Worm (Caenorhabditis elegans) whole organism, L1 larva: ENCODE data around the gene glb-9.
A peak's percentile ranks its signal among the peaks of the same experiment; 100 is the strongest.

Experiments
- C16A3.4 ChIP-seq: fragments of 150-350 bp; optimal IDR thresholded peaks from 2 replicates; lab custom pipeline; 2014; ENCODE audit warnings: missing biosample characterization, missing genetic modification characterization
- C34B4.2 ChIP-seq: sonication (generic microtip); optimal IDR thresholded peaks from 2 replicates; lab custom pipeline; 2017; ENCODE audit warnings: mild to moderate bottlenecking, missing genetic modification characterization, missing compliant biosample characterization
- Y116A8C.19 ChIP-seq: sonication (generic microtip); optimal IDR thresholded peaks from 2 replicates; lab custom pipeline; 2016; ENCODE audit warnings: missing compliant biosample characterization, missing genetic modification characterization, borderline replicate concordance
- alr-1 ChIP-seq: fragments of 200-800 bp; sonication (Bioruptor generic); optimal IDR thresholded peaks from 2 replicates; lab custom pipeline; 2018; ENCODE audit warnings: borderline replicate concordance, mild to moderate bottlenecking, missing genetic modification characterization, missing compliant biosample characterization
- aly-2 ChIP-seq: fragments of 150-350 bp; optimal IDR thresholded peaks from 2 replicates; lab custom pipeline; 2014; ENCODE audit warnings: missing biosample characterization, missing genetic modification characterization
- blmp-1 ChIP-seq: fragments of 150-350 bp; optimal IDR thresholded peaks from 2 replicates; lab custom pipeline; 2014; ENCODE audit warnings: missing biosample characterization, missing genetic modification characterization
- ceh-82 ChIP-seq, 3 experiments: fragments of 150-350 bp in 1 of 3; sonication (generic microtip) in 2 of 3; optimal IDR thresholded peaks; 2 replicates each; lab custom pipeline; 2014 to 2017; ENCODE audit warnings: missing biosample characterization in 3 of 3, missing genetic modification characterization in 3 of 3
- ceh-88 ChIP-seq: fragments of 200-800 bp; sonication (Bioruptor generic); IDR thresholded peaks from 2 replicates; pipeline ENCODE4 v1.3.6; 2022; ENCODE audit warnings: missing genetic modification characterization, missing compliant biosample characterization
- ces-1 ChIP-seq: fragments of 150-350 bp; optimal IDR thresholded peaks from 2 replicates; lab custom pipeline; 2014; ENCODE audit warnings: missing biosample characterization, missing genetic modification reagents, missing genetic modification characterization
- efl-1 ChIP-seq, 4 experiments: fragments of 150-350 bp; optimal IDR thresholded peaks in 3 of 4; peaks in 1 of 4; 1 replicate in 1 of 4; 2 replicates in 3 of 4; lab custom pipeline; 2014; ENCODE audit warnings: missing biosample characterization in 2 of 4, missing genetic modification characterization in 2 of 4, missing genetic modification reagents in 2 of 4
- efl-3 ChIP-seq: fragments of 200-800 bp; sonication (Bioruptor generic); optimal IDR thresholded peaks from 2 replicates; lab custom pipeline; 2018; ENCODE audit warnings: mild to moderate bottlenecking, missing genetic modification characterization, missing compliant biosample characterization
- egl-27 ChIP-seq, 2 experiments: fragments of 150-350 bp in 1 of 2; sonication (generic microtip); optimal IDR thresholded peaks; 3 replicates each; lab custom pipeline; 2017 to 2018; ENCODE audit warnings: missing biosample characterization in 2 of 2, missing genetic modification characterization in 2 of 2, missing genetic modification reagents in 2 of 2
- elt-3 ChIP-seq, 6 experiments: fragments of 150-350 bp in 1 of 6; sonication (generic microtip); optimal IDR thresholded peaks; 2 replicates each; lab custom pipeline; 2017 to 2018; ENCODE audit warnings: missing biosample characterization in 6 of 6, missing genetic modification characterization in 6 of 6, inconsistent platforms in 1 of 6
- fkh-10 ChIP-seq: sonication (generic microtip); optimal IDR thresholded peaks from 2 replicates; lab custom pipeline; 2017; ENCODE audit warnings: missing biosample characterization, missing genetic modification reagents, missing genetic modification characterization
- fkh-4 ChIP-seq: sonication (generic microtip); optimal IDR thresholded peaks from 2 replicates; lab custom pipeline; 2016; ENCODE audit warnings: missing compliant biosample characterization, missing genetic modification characterization, borderline replicate concordance
- fkh-8 ChIP-seq: sonication (generic microtip); optimal IDR thresholded peaks from 2 replicates; lab custom pipeline; 2016; ENCODE audit warnings: mild to moderate bottlenecking, missing genetic modification characterization, missing compliant biosample characterization
- fos-1 ChIP-seq: fragments of 150-350 bp; optimal IDR thresholded peaks from 2 replicates; lab custom pipeline; 2014; ENCODE audit warnings: missing biosample characterization, missing genetic modification characterization
- grh-1 ChIP-seq: fragments of 200-800 bp; sonication (Bioruptor generic); IDR thresholded peaks from 2 replicates; pipeline ENCODE4 v1.3.6; 2022; ENCODE audit warnings: missing genetic modification reagents, missing genetic modification characterization, missing compliant biosample characterization
- hlh-17 ChIP-seq: fragments of 200-800 bp; sonication (Bioruptor generic); optimal IDR thresholded peaks from 2 replicates; lab custom pipeline; 2018; ENCODE audit warnings: missing genetic modification characterization, mild to moderate bottlenecking, missing compliant biosample characterization, moderate library complexity, borderline replicate concordance
- lin-13 ChIP-seq: fragments of 150-350 bp; optimal IDR thresholded peaks from 2 replicates; lab custom pipeline; 2014; ENCODE audit warnings: missing biosample characterization, missing genetic modification reagents, missing genetic modification characterization
- mdl-1 ChIP-seq, 2 experiments: fragments of 150-350 bp; optimal IDR thresholded peaks; 2 replicates each; lab custom pipeline; 2014 to 2017; ENCODE audit warnings: missing biosample characterization in 2 of 2, missing genetic modification characterization in 2 of 2, inconsistent platforms in 1 of 2
- nhr-11 ChIP-seq: fragments of 150-350 bp; optimal IDR thresholded peaks from 2 replicates; lab custom pipeline; 2014; ENCODE audit warnings: missing biosample characterization, missing genetic modification characterization
- nhr-12 ChIP-seq: sonication (generic microtip); optimal IDR thresholded peaks from 2 replicates; lab custom pipeline; 2017; ENCODE audit warnings: missing biosample characterization, missing genetic modification characterization
- nhr-19 ChIP-seq: fragments of 200-800 bp; sonication (Bioruptor generic); conservative IDR thresholded peaks from 2 replicates; pipeline ENCODE4 v1.3.6; 2022; ENCODE audit warnings: missing genetic modification characterization, missing compliant biosample characterization
- nhr-20 ChIP-seq: sonication (generic microtip); optimal IDR thresholded peaks from 2 replicates; lab custom pipeline; 2016; ENCODE audit warnings: mild to moderate bottlenecking, missing genetic modification characterization, missing compliant biosample characterization
- nhr-237 ChIP-seq: fragments of 150-350 bp; optimal IDR thresholded peaks from 2 replicates; lab custom pipeline; 2014; ENCODE audit warnings: missing biosample characterization, missing genetic modification characterization
- nhr-28 ChIP-seq: fragments of 150-350 bp; optimal IDR thresholded peaks from 2 replicates; lab custom pipeline; 2014; ENCODE audit warnings: missing biosample characterization, missing genetic modification characterization
- nhr-47 ChIP-seq: sonication (generic microtip); optimal IDR thresholded peaks from 2 replicates; lab custom pipeline; 2016; ENCODE audit warnings: mild to moderate bottlenecking, missing genetic modification characterization, moderate library complexity, missing compliant biosample characterization
- nhr-77 ChIP-seq: fragments of 150-350 bp; optimal IDR thresholded peaks from 2 replicates; lab custom pipeline; 2014; ENCODE audit warnings: missing biosample characterization, missing genetic modification characterization
- nhr-85 ChIP-seq: sonication (generic microtip); peaks from one replicate; lab custom pipeline; 2016; ENCODE audit warnings: missing genetic modification characterization, inconsistent platforms, missing compliant biosample characterization
- pax-3 ChIP-seq: fragments of 200-800 bp; sonication (Bioruptor generic); optimal IDR thresholded peaks from 2 replicates; lab custom pipeline; 2018; ENCODE audit warnings: mild to moderate bottlenecking, missing genetic modification characterization, moderate library complexity, missing compliant biosample characterization
- pqm-1 ChIP-seq: sonication (generic microtip); optimal IDR thresholded peaks from 3 replicates; lab custom pipeline; 2017; ENCODE audit warnings: missing biosample characterization, missing genetic modification characterization
- snpc-4 ChIP-seq: fragments of 150-350 bp; optimal IDR thresholded peaks from 2 replicates; lab custom pipeline; 2014; ENCODE audit warnings: missing biosample characterization, missing genetic modification characterization
- sptf-1 ChIP-seq: fragments of 150-350 bp; optimal IDR thresholded peaks from 2 replicates; lab custom pipeline; 2014; ENCODE audit warnings: missing biosample characterization, missing genetic modification characterization
- tbx-2 ChIP-seq: sonication (generic microtip); optimal IDR thresholded peaks from 2 replicates; lab custom pipeline; 2016; ENCODE audit warnings: missing genetic modification characterization, missing compliant biosample characterization
- unc-86 ChIP-seq: sonication (generic microtip); optimal IDR thresholded peaks from 2 replicates; lab custom pipeline; 2016; ENCODE audit warnings: missing genetic modification characterization, missing compliant biosample characterization
- unc-98 ChIP-seq: fragments of 200-800 bp; sonication (Bioruptor generic); IDR thresholded peaks from 2 replicates; pipeline ENCODE4 v1.3.6; 2022; ENCODE audit warnings: missing genetic modification characterization, missing compliant biosample characterization
- xbp-1 ChIP-seq: sonication (generic microtip); optimal IDR thresholded peaks from 2 replicates; lab custom pipeline; 2016; ENCODE audit warnings: missing genetic modification characterization, missing compliant biosample characterization
- zag-1 ChIP-seq: fragments of 150-350 bp; optimal IDR thresholded peaks from 2 replicates; lab custom pipeline; 2014; ENCODE audit warnings: missing biosample characterization, missing genetic modification characterization
- ztf-11 ChIP-seq, 2 experiments: sonication (generic microtip); optimal IDR thresholded peaks; 2 replicates each; lab custom pipeline; 2016 to 2017; ENCODE audit warnings: missing genetic modification characterization in 2 of 2, missing biosample characterization in 1 of 2, missing compliant biosample characterization in 1 of 2

glb-9 gene

DNA sequence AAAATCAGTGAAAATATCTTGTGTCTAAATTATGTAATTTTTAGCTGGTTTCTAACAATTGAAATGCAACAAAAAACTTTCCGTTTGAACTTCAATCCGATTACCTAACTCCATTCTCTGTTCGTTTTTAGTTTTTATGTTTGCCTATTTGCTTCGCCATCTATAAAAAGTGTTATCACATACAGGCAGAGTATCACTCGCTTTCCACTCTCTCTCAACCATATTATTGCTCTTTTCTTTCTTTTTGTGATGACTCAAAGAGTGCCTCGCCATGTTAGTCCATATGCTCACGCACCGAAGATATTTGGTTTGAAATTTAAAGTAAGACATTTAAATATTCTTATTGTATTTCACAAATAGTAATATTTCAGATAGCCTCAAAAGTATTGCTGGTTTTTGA, 15.8 kb upstream of the glb-9 start, which contains the start of gene ZK1290.13:
Gene ZK1290.13 (plus strand): TSS at position 73 of the 400 bp plus-strand sequence.
- TF ChIP-seq hlh-17 (GFP tag; lab: Kevin White, UChicago) (no peak), snpc-4 (tag; lab: Kevin White, UChicago) (no peak), unc-98 (GFP tag; lab: Robert Waterston, UW) (no peak), efl-3 (GFP tag; lab: Kevin White, UChicago) (no peak), nhr-19 (GFP tag; lab: Robert Waterston, UW) (no peak), nhr-11 (no peak), nhr-28 (no peak), ceh-88 (GFP tag; lab: Robert Waterston, UW) (no peak)

DNA sequence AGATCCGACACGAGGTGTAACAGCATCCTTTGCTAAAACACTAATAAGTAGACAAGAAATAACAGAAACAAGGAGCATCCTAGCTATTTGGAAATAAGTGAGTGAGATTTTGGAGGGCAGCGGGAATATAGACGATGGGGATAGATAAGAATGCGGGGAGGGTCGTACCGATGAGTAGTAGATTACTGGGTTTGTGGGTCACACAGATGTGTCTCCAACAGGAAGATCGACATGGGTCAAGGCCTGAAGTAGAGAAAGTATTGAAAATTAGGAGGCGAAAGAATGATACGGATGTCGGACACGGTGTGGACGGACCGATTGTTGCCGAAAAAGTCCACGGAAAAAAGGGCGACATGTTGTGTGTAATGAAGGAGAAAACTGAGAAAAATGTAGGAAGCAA, 15.2 kb upstream of the glb-9 start, which contains the start of gene wrt-10:
Gene wrt-10 (minus strand): TSS at position 195 of the 400 bp plus-strand sequence.
- TF ChIP-seq nhr-85 (tag; lab: Kevin White, UChicago), result peak; percentile 57
- TF ChIP-seq nhr-237 (tag; lab: Kevin White, UChicago), result no peak
- peak; percentile 91 for TF ChIP-seq blmp-1 (tag; lab: Kevin White, UChicago)
- TF ChIP-seq, all 84 proteins: peak for 2

DNA sequence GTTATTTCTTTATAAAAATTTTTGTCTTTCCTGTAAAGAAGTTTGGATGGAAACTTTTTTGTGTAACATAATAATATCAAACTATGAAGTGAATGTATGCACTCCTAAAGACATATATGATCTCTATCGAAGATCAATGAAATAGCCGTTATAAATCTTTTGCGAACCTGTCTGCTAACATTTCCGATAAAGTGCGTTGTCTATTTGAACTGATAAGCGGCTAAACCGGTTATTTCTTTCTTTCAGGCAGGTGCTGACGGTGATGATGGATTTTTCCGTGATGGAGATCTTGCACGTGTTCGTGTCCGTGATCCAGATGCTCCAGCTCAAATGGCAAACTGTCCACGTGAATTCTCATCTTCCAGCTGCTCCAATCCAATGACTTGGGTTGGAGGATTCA, 12.4 kb upstream of the glb-9 start:
- TF ChIP-seq fkh-8, result no peak
- no peak for TF ChIP-seq nhr-12 (tag; lab: Kevin White, UChicago)
- TF ChIP-seq nhr-20 (tag; lab: Kevin White, UChicago), result no peak
- TF ChIP-seq C16A3.4 (tag; lab: Kevin White, UChicago), result no peak
- no peak for TF ChIP-seq pqm-1 (tag; lab: Kevin White, UChicago)
- TF ChIP-seq elt-3 (tag; optimal IDR thresholded peaks at IDR 0.05; lab: Kevin White, UChicago), result peak in 3 of 6 experiments; percentile 3 to 26 (median 9)
- no peak for TF ChIP-seq Y116A8C.19 (tag; lab: Kevin White, UChicago)
- TF ChIP-seq blmp-1 (tag; lab: Kevin White, UChicago), result peak; percentile 64
- TF ChIP-seq C34B4.2 (tag; lab: Kevin White, UChicago), result no peak
- TF ChIP-seq sptf-1 (tag; lab: Kevin White, UChicago), result no peak
- TF ChIP-seq grh-1 (GFP tag; lab: Robert Waterston, UW), result peak; percentile 62; the same call in 1 of the 2 replicates
- peak; percentile 69 for TF ChIP-seq nhr-85 (tag; lab: Kevin White, UChicago)
- TF ChIP-seq efl-1 (optimal IDR thresholded peaks at IDR 0.05; lab: Kevin White, UChicago), result no peak
- TF ChIP-seq efl-1 (GFP tag; optimal IDR thresholded peaks at IDR 0.05 in 1 of 2; lab: Kevin White, UChicago), result peak in 1 of 2 experiments; percentile 72
- no peak for TF ChIP-seq lin-13 (GFP tag; lab: Kevin White, UChicago)
- no peak for TF ChIP-seq ces-1 (GFP tag; lab: Kevin White, UChicago)
- TF ChIP-seq, all 84 proteins: peak for 5

DNA sequence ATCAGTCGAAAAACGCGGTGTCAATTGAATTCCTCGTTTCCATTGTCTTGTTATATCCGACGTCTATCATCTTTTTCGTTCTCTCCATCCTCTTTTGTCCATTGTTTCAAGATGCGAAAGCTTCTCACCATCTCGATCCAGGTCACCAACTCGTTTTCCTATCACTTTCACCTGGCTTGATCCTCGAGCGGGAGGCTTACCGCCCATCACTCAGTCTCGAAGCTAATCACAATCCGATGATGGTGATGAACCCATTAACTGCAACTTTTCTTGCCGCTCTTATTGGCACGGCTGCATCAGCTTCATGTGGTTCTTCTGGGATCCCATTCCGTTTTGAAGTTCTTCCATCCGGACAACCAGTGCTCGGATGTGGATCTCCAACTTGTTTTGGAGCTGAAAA, 11.8 kb upstream of the glb-9 start, which contains the start of gene wrt-1:
Gene wrt-1 (plus strand): TSS at position 53 of the 400 bp plus-strand sequence.
- TF ChIP-seq efl-1 (optimal IDR thresholded peaks at IDR 0.05; lab: Kevin White, UChicago) (no peak), efl-1 (GFP tag; optimal IDR thresholded peaks at IDR 0.05 in 1 of 2; lab: Kevin White, UChicago) (peak in 1 of 2 experiments; percentile 10), tbx-2 (tag; lab: Kevin White, UChicago) (no peak), blmp-1 (tag; lab: Kevin White, UChicago) (peak; percentile 94)

DNA sequence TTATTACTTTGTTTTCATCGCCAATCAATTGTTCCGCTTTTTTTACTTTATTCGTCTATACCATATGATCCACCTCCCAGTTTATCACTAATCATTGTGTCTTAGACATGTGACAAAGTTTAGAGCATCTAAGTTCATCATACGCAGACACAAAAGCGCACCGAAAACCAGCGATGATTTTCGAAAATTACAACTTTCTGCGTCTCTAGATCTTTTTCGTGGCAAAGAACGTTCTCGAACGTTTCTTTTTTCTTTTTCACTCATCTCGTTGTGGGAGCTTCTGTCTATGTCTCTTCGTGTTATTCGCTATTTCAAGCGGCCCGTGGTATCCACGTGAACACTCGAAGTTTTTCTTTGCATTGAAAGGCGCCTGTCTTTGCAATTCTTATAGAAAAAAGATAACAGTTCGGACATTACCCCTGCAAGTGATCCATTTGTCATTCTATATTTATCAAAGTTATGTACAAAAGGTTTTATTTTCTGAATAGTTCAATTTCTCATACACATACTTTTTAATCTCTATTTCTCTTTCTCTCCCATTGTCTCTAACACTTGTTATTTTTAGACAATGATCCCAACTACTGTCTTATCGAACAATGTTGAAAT, 10.1 kb upstream of the glb-9 start, which contains the start of gene ZK1290.5:
Gene ZK1290.5 (plus strand): TSS at position 566 of the 606 bp plus-strand sequence.
- TF ChIP-seq xbp-1 (tag; lab: Kevin White, UChicago) (peak; percentile 76), ztf-11 (tag; optimal IDR thresholded peaks at IDR 0.05; lab: Kevin White, UChicago) (no peak), ceh-82 (tag; optimal IDR thresholded peaks at IDR 0.05; lab: Kevin White, UChicago) (peak in 2 of 3 experiments; percentile 25 to 63), fos-1 (tag; lab: Kevin White, UChicago) (peak; percentile 23), nhr-77 (tag; lab: Kevin White, UChicago) (peak; percentile 91), nhr-47 (peak; percentile 86), fkh-4 (tag; lab: Kevin White, UChicago) (no peak), nhr-28 (no peak), nhr-11 (peak; percentile 39), pax-3 (tag; lab: Kevin White, UChicago) (peak; percentile 58), snpc-4 (tag; lab: Kevin White, UChicago) (peak; percentile 33), hlh-17 (GFP tag; lab: Kevin White, UChicago) (no peak), sptf-1 (tag; lab: Kevin White, UChicago) (no peak), lin-13 (GFP tag; lab: Kevin White, UChicago) (peak; percentile 54), unc-86 (tag; lab: Kevin White, UChicago) (no peak), mdl-1 (tag; optimal IDR thresholded peaks at IDR 0.05; lab: Kevin White, UChicago) (peak in 1 of 2 experiments; percentile 95), egl-27 (tag; optimal IDR thresholded peaks at IDR 0.05; lab: Kevin White, UChicago) (no peak), blmp-1 (tag; lab: Kevin White, UChicago) (peak; percentile 84), efl-1 (optimal IDR thresholded peaks at IDR 0.05; lab: Kevin White, UChicago) (peak; percentile 71 to 76), efl-1 (GFP tag; optimal IDR thresholded peaks at IDR 0.05 in 1 of 2; lab: Kevin White, UChicago) (peak; percentile 46 to 94), zag-1 (no peak), alr-1 (tag; lab: Kevin White, UChicago) (no peak), aly-2 (tag; lab: Kevin White, UChicago) (no peak), fkh-10 (GFP tag; lab: Kevin White, UChicago) (peak; percentile 9)
